Fruit fly (Drosophila melanogaster) whole organism, adult: ENCODE data around the gene sima.

Source experiments
- CG12768 ChIP-seq: fragments of 200-800 bp; sonication (Bioruptor generic); optimal IDR thresholded peaks from 2 replicates; lab custom pipeline; 2017; ENCODE audit warnings: missing biosample characterization, missing genetic modification characterization, mild to moderate bottlenecking, moderate library complexity, missing genetic modification reagents
- Hr96 ChIP-seq: fragments of 200-800 bp; sonication (Bioruptor generic); optimal IDR thresholded peaks from 2 replicates; lab custom pipeline; 2016; ENCODE audit warnings: missing biosample characterization, missing genetic modification characterization
- bab1 ChIP-seq: fragments of 200-800 bp; sonication (Bioruptor generic); optimal IDR thresholded peaks from 3 replicates; lab custom pipeline; 2019; ENCODE audit warnings: missing biosample characterization, mild to moderate bottlenecking, missing genetic modification characterization, moderate library complexity
- cic ChIP-seq: fragments of 200-800 bp; sonication (Bioruptor generic); optimal IDR thresholded peaks from 2 replicates; lab custom pipeline; 2017; ENCODE audit warnings: missing biosample characterization, mild to moderate bottlenecking, missing genetic modification characterization, moderate library complexity
- cnc ChIP-seq, 2 experiments: fragments of >200 bp; optimal IDR thresholded peaks; 2 replicates each; lab custom pipeline; 2017
- kay ChIP-seq: fragments of 200-800 bp; sonication (Bioruptor generic); peaks from one replicate; lab custom pipeline; 2016; ENCODE audit warnings: missing biosample characterization, missing genetic modification characterization, borderline replicate concordance
- ovo ChIP-seq: fragments of 200-800 bp; sonication (Bioruptor generic); optimal IDR thresholded peaks from 2 replicates; lab custom pipeline; 2016; ENCODE audit warnings: missing biosample characterization, missing genetic modification characterization
- tj ChIP-seq: fragments of 200-800 bp; sonication (Bioruptor generic); optimal IDR thresholded peaks from 3 replicates; lab custom pipeline; 2017; ENCODE audit warnings: missing biosample characterization, mild to moderate bottlenecking, missing genetic modification characterization, moderate library complexity
- toe ChIP-seq: fragments of 200-800 bp; sonication (Bioruptor generic); optimal IDR thresholded peaks from 2 replicates; lab custom pipeline; 2016; ENCODE audit warnings: missing biosample characterization, missing genetic modification characterization

- TF ChIP-seq tj (GFP tag; lab: Kevin White, UChicago) (peak; percentile 89), toe (no peak), CG12768 (GFP tag; lab: Kevin White, UChicago) (no peak), bab1 (peak; percentile 19), Hr96 (GFP tag; lab: Kevin White, UChicago) (no peak), ovo (GFP tag; lab: Kevin White, UChicago) (no peak), cnc (optimal IDR thresholded peaks at IDR 0.05; lab: Kevin White, UChicago) (no peak), kay (no peak), cic (no peak)
Observed at dm6 chr3R:30021009-30021408, 37.1 kb upstream of the sima start.
